Fruit fly (Drosophila melanogaster): ENCODE results near the gene CG34165.

The CG34165 gene

dm6 chr2L:14690791-14691190 is 22.8 kb upstream of the CG34165 start (continued):
- TF ChIP-seq HmgD (GFP tag; optimal IDR thresholded peaks at IDR 0.05) (no peak), CG15011 (GFP tag; optimal IDR thresholded peaks at IDR 0.05) (no peak), scrt (GFP tag; optimal IDR thresholded peaks at IDR 0.05) (no peak), YL-1 (GFP tag; optimal IDR thresholded peaks at IDR 0.05) (no peak), Gug (GFP tag; IDR thresholded peaks at IDR 0.05) (no peak), Jarid2 (GFP tag; optimal IDR thresholded peaks at IDR 0.05) (no peak), CG7839 (tag; optimal IDR thresholded peaks at IDR 0.05) (peak; percentile 47), seq (GFP tag; IDR thresholded peaks at IDR 0.05) (no peak), CG11085 (GFP tag; IDR thresholded peaks at IDR 0.05) (no peak), CG8478 (optimal IDR thresholded peaks at IDR 0.05) (no peak), Abd-B (GFP tag; optimal IDR thresholded peaks at IDR 0.05) (peak; percentile 39), Mrtf (GFP tag; IDR thresholded peaks at IDR 0.05) (no peak), Dll (GFP tag; IDR thresholded peaks at IDR 0.05; ENCODE audit: partially characterized antibody) (no peak), BEAF-32 (GFP tag; optimal IDR thresholded peaks at IDR 0.05) (no peak), CG10366 (GFP tag; IDR thresholded peaks at IDR 0.05) (no peak), MTF-1 (GFP tag; optimal IDR thresholded peaks at IDR 0.05; ENCODE audit: borderline replicate concordance) (no peak), kay (GFP tag; optimal IDR thresholded peaks at IDR 0.05) (no peak), corto (GFP tag; optimal IDR thresholded peaks at IDR 0.05) (no peak), Rx (GFP tag; IDR thresholded peaks at IDR 0.05) (no peak), CG4820 (GFP tag; optimal IDR thresholded peaks at IDR 0.05) (peak; percentile 51), BtbVII (GFP tag; optimal IDR thresholded peaks at IDR 0.05) (no peak), mam (GFP tag; optimal IDR thresholded peaks at IDR 0.05) (no peak), schlank (tag; optimal IDR thresholded peaks at IDR 0.05) (no peak), odd (GFP tag; optimal IDR thresholded peaks at IDR 0.05) (no peak), CG1647 (GFP tag; optimal IDR thresholded peaks at IDR 0.05) (no peak), Optix (GFP tag; IDR thresholded peaks at IDR 0.05) (no peak), Doc3 (GFP tag; IDR thresholded peaks at IDR 0.05; ENCODE audit: partially characterized antibody) (no peak), CG7963 (GFP tag; IDR thresholded peaks at IDR 0.05; ENCODE audit: partially characterized antibody) (no peak), chm (GFP tag; IDR thresholded peaks at IDR 0.05) (no peak), zfh1 (GFP tag; IDR thresholded peaks at IDR 0.05) (no peak), kah (GFP tag; optimal IDR thresholded peaks at IDR 0.05) (no peak), CG17361 (GFP tag; IDR thresholded peaks at IDR 0.05) (0 out of 3 replicates have a peak, but pooled peaks have one; percentile 25), CG18599 (GFP tag; optimal IDR thresholded peaks at IDR 0.05) (no peak), CG12391 (tag; optimal IDR thresholded peaks at IDR 0.05) (peak; percentile 28), bbx (GFP tag; IDR thresholded peaks at IDR 0.05; ENCODE audit: partially characterized antibody) (no peak), CG17385 (GFP tag; optimal IDR thresholded peaks at IDR 0.05) (no peak), Aef1 (GFP tag; IDR thresholded peaks at IDR 0.05) (no peak; the same call in 2 of the 3 replicates), Bteb2 (GFP tag; optimal IDR thresholded peaks at IDR 0.05) (no peak), dan (GFP tag; IDR thresholded peaks at IDR 0.05) (no peak), grau (tag; optimal IDR thresholded peaks at IDR 0.05) (peak; percentile 5), CG6765 (GFP tag; optimal IDR thresholded peaks at IDR 0.05) (no peak), en (GFP tag; optimal IDR thresholded peaks at IDR 0.05) (no peak), HLHmδ (GFP tag; optimal IDR thresholded peaks at IDR 0.05) (no peak), CG8359 (GFP tag; optimal IDR thresholded peaks at IDR 0.05; ENCODE audit: borderline replicate concordance) (no peak), bowl (GFP tag; IDR thresholded peaks at IDR 0.05) (no peak), CG9876 (GFP tag; optimal IDR thresholded peaks at IDR 0.05) (no peak), pum (GFP tag; optimal IDR thresholded peaks at IDR 0.05) (no peak), CG10431 (GFP tag; optimal IDR thresholded peaks at IDR 0.05) (no peak), nom (GFP tag; optimal IDR thresholded peaks at IDR 0.05) (no peak), ci (GFP tag; IDR thresholded peaks at IDR 0.05) (no peak), Dip2 (GFP tag; IDR thresholded peaks at IDR 0.05) (no peak), Hmx (GFP tag; optimal IDR thresholded peaks at IDR 0.05) (no peak)

Data from whole organism, embryonic.